Fruit fly (Drosophila melanogaster) whole organism, embryonic: ENCODE data around the gene eIF2Bepsilon.

Source experiments
- ATbp ChIP-seq: fragments of 200-800 bp; sonication (Bioruptor generic); optimal IDR thresholded peaks from 2 replicates; lab custom pipeline; 2017; ENCODE audit warnings: missing biosample characterization, mild to moderate bottlenecking, missing genetic modification characterization, missing genetic modification reagents
- Awh ChIP-seq: fragments of 200-800 bp; sonication (Bioruptor generic); IDR thresholded peaks from 2 replicates; pipeline ENCODE4, ENCODE4 v1.3.6; 2022; ENCODE audit warnings: missing biosample characterization, missing genetic modification characterization
- Blimp-1 ChIP-seq: fragments of 200-800 bp; sonication (Bioruptor generic); optimal IDR thresholded peaks from 3 replicates; lab custom pipeline; 2018; ENCODE audit warnings: missing biosample characterization, missing genetic modification characterization, mild to moderate bottlenecking, moderate library complexity, missing genetic modification reagents
- CG10209 ChIP-seq: fragments of 200-800 bp; sonication (Bioruptor generic); optimal IDR thresholded peaks from 3 replicates; lab custom pipeline; 2017; ENCODE audit warnings: missing biosample characterization, mild to moderate bottlenecking, missing genetic modification characterization, missing genetic modification reagents
- CG10267 ChIP-seq: fragments of 200-800 bp; sonication (Bioruptor generic); optimal IDR thresholded peaks from 2 replicates; lab custom pipeline; 2018; ENCODE audit warnings: missing biosample characterization, mild to moderate bottlenecking, missing genetic modification characterization, moderate library complexity
- CG10366 ChIP-seq: fragments of 200-800 bp; sonication (Bioruptor generic); IDR thresholded peaks from 2 replicates; pipeline ENCODE4 v1.3.6; 2022; ENCODE audit warnings: missing biosample characterization, missing genetic modification characterization
- CG10565 ChIP-seq: fragments of 200-800 bp; sonication (Bioruptor generic); optimal IDR thresholded peaks from 3 replicates; lab custom pipeline; 2016; ENCODE audit warnings: missing biosample characterization, mild to moderate bottlenecking, missing genetic modification characterization
- CG11723 ChIP-seq: fragments of 200-800 bp; sonication (Bioruptor generic); optimal IDR thresholded peaks from 2 replicates; lab custom pipeline; 2017; ENCODE audit warnings: missing biosample characterization, mild to moderate bottlenecking, missing genetic modification characterization
- CG12659 ChIP-seq: fragments of 200-800 bp; sonication (Bioruptor generic); optimal IDR thresholded peaks from 3 replicates; lab custom pipeline; 2017; ENCODE audit warnings: mild to moderate bottlenecking, missing biosample characterization, missing genetic modification reagents, missing genetic modification characterization
- CG12744 ChIP-seq: fragments of 200-800 bp; sonication (Bioruptor generic); optimal IDR thresholded peaks from 2 replicates; lab custom pipeline; 2016; ENCODE audit warnings: missing biosample characterization, missing genetic modification characterization
- CG12942 ChIP-seq: fragments of 200-800 bp; sonication (Bioruptor generic); optimal IDR thresholded peaks from 3 replicates; lab custom pipeline; 2016; ENCODE audit warnings: missing biosample characterization, missing genetic modification characterization
- CG13424 ChIP-seq: fragments of 200-800 bp; sonication (Bioruptor generic); optimal IDR thresholded peaks from 2 replicates; lab custom pipeline; 2019; ENCODE audit warnings: missing biosample characterization, mild to moderate bottlenecking, missing genetic modification characterization, moderate library complexity
- CG15073 ChIP-seq: fragments of 200-800 bp; sonication (Bioruptor generic); optimal IDR thresholded peaks from 2 replicates; lab custom pipeline; 2016; ENCODE audit warnings: missing biosample characterization, missing genetic modification characterization
- CG16779 ChIP-seq: fragments of 200-800 bp; sonication (Bioruptor generic); IDR thresholded peaks from 2 replicates; pipeline ENCODE4 v1.3.6; 2022; ENCODE audit warnings: missing biosample characterization, missing genetic modification characterization
- CG17568 ChIP-seq: fragments of 200-800 bp; sonication (Bioruptor generic); optimal IDR thresholded peaks from 2 replicates; lab custom pipeline; 2018; ENCODE audit warnings: missing biosample characterization, mild to moderate bottlenecking, missing genetic modification characterization, moderate library complexity
- CG17912 ChIP-seq: fragments of 200-800 bp; sonication (Bioruptor generic); optimal IDR thresholded peaks from 2 replicates; lab custom pipeline; 2018; ENCODE audit warnings: missing biosample characterization, mild to moderate bottlenecking, missing genetic modification characterization
- CG18764 ChIP-seq: fragments of 200-800 bp; sonication (Bioruptor generic); optimal IDR thresholded peaks from 3 replicates; lab custom pipeline; 2016; ENCODE audit warnings: missing biosample characterization, missing genetic modification characterization
- CG2129 ChIP-seq: fragments of 200-800 bp; sonication (Bioruptor generic); IDR thresholded peaks from 2 replicates; pipeline ENCODE4 v1.3.6; 2022; ENCODE audit warnings: missing biosample characterization, missing genetic modification characterization; ENCODE audit not compliant: partially characterized antibody
- CG2202 ChIP-seq: fragments of 200-800 bp; sonication (Bioruptor generic); optimal IDR thresholded peaks from 2 replicates; lab custom pipeline; 2018; ENCODE audit warnings: missing biosample characterization, mild to moderate bottlenecking, missing genetic modification characterization
- CG2889 ChIP-seq: fragments of 200-800 bp; sonication (Bioruptor generic); IDR thresholded peaks from 3 replicates; pipeline ENCODE4 v1.3.6; 2022; ENCODE audit warnings: missing biosample characterization, missing genetic modification characterization
- CG6654 ChIP-seq: fragments of 200-800 bp; sonication (Bioruptor generic); optimal IDR thresholded peaks from 2 replicates; lab custom pipeline; 2017; ENCODE audit warnings: missing biosample characterization, mild to moderate bottlenecking, missing genetic modification characterization
- CG6683 ChIP-seq: fragments of 200-800 bp; sonication (Bioruptor generic); optimal IDR thresholded peaks from 2 replicates; lab custom pipeline; 2017; ENCODE audit warnings: missing biosample characterization, mild to moderate bottlenecking, missing genetic modification characterization, missing genetic modification reagents
- CG6689 ChIP-seq: fragments of 200-800 bp; sonication (Bioruptor generic); IDR thresholded peaks from 2 replicates; pipeline ENCODE4 v1.3.6; 2022; ENCODE audit warnings: missing biosample characterization, missing genetic modification characterization
- CG9215 ChIP-seq: fragments of 200-800 bp; sonication (Bioruptor generic); IDR thresholded peaks from 2 replicates; pipeline ENCODE4 v1.3.6; 2022; ENCODE audit warnings: missing biosample characterization, missing genetic modification characterization
- CG9727 ChIP-seq: fragments of 200-800 bp; sonication (Bioruptor generic); optimal IDR thresholded peaks from 3 replicates; lab custom pipeline; 2017; ENCODE audit warnings: missing biosample characterization, mild to moderate bottlenecking, missing genetic modification characterization
- CG9932 ChIP-seq: fragments of 200-800 bp; sonication (Bioruptor generic); IDR thresholded peaks from 2 replicates; pipeline ENCODE4 v1.3.6; 2022; ENCODE audit warnings: missing biosample characterization, missing genetic modification characterization
- D ChIP-seq, 2 experiments: fragments of 200-800 bp in 1 of 2; fragments of >200 bp in 1 of 2; sonication (Bioruptor generic) in 1 of 2; optimal IDR thresholded peaks; 2 replicates in 1 of 2; 3 replicates in 1 of 2; lab custom pipeline; 2017; ENCODE audit warnings: mild to moderate bottlenecking in 1 of 2, missing biosample characterization in 1 of 2, missing genetic modification characterization in 1 of 2, missing genetic modification reagents in 1 of 2
- Hey ChIP-seq: fragments of 200-800 bp; sonication (Bioruptor generic); optimal IDR thresholded peaks from 3 replicates; lab custom pipeline; 2018; ENCODE audit warnings: missing biosample characterization, mild to moderate bottlenecking, missing genetic modification characterization
- Hr3 ChIP-seq: fragments of 200-800 bp; sonication (Bioruptor generic); optimal IDR thresholded peaks from 3 replicates; lab custom pipeline; 2016; ENCODE audit warnings: missing biosample characterization, missing genetic modification characterization
- Mad ChIP-seq: fragments of 200-800 bp; sonication (Bioruptor generic); optimal IDR thresholded peaks from 2 replicates; lab custom pipeline; 2016; ENCODE audit warnings: missing biosample characterization, missing genetic modification characterization
- NFAT ChIP-seq: fragments of 200-800 bp; sonication (Bioruptor generic); IDR thresholded peaks from 2 replicates; pipeline ENCODE4 v1.3.6; 2022; ENCODE audit warnings: missing biosample characterization, missing genetic modification characterization
- Taf1 ChIP-seq: fragments of 200-800 bp; sonication (Bioruptor generic); IDR thresholded peaks from 2 replicates; pipeline ENCODE4 v1.3.6; 2022; ENCODE audit warnings: missing biosample characterization, missing genetic modification characterization
- Trl ChIP-seq, 3 experiments: fragments of >200 bp in 2 of 3; fragments of 200-800 bp in 1 of 3; sonication (Bioruptor generic) in 1 of 3; optimal IDR thresholded peaks; 2 replicates in 1 of 3; 3 replicates in 2 of 3; lab custom pipeline; 2016 to 2017; ENCODE audit warnings: missing biosample characterization in 1 of 3, missing genetic modification characterization in 1 of 3
- bbx ChIP-seq: fragments of 200-800 bp; sonication (Bioruptor generic); IDR thresholded peaks from 2 replicates; pipeline ENCODE4 v1.3.6; 2022; ENCODE audit warnings: missing biosample characterization, missing genetic modification characterization; ENCODE audit not compliant: partially characterized antibody
- chm ChIP-seq: fragments of 200-800 bp; sonication (Bioruptor generic); IDR thresholded peaks from 2 replicates; pipeline ENCODE4 v1.3.6; 2022; ENCODE audit warnings: missing biosample characterization, missing genetic modification characterization
- crc ChIP-seq: fragments of 200-800 bp; sonication (Bioruptor generic); optimal IDR thresholded peaks from 2 replicates; lab custom pipeline; 2016; ENCODE audit warnings: missing biosample characterization, missing genetic modification characterization
- disco-r ChIP-seq: fragments of 200-800 bp; sonication (Bioruptor generic); optimal IDR thresholded peaks from 2 replicates; lab custom pipeline; 2016; ENCODE audit warnings: missing biosample characterization, missing genetic modification characterization
- ems ChIP-seq: fragments of 200-800 bp; sonication (Bioruptor generic); optimal IDR thresholded peaks from 3 replicates; lab custom pipeline; 2016; ENCODE audit warnings: missing biosample characterization, missing genetic modification characterization
- gem ChIP-seq: fragments of 200-800 bp; sonication (Bioruptor generic); optimal IDR thresholded peaks from 2 replicates; lab custom pipeline; 2019; ENCODE audit warnings: missing biosample characterization, mild to moderate bottlenecking, missing genetic modification characterization, moderate library complexity
- hbn ChIP-seq: fragments of 200-800 bp; sonication (Bioruptor generic); IDR thresholded peaks from 2 replicates; pipeline ENCODE4 v1.3.6; 2022; ENCODE audit warnings: missing biosample characterization, missing genetic modification characterization; ENCODE audit not compliant: partially characterized antibody
- jing ChIP-seq: fragments of 200-800 bp; sonication (Bioruptor generic); optimal IDR thresholded peaks from 2 replicates; lab custom pipeline; 2018; ENCODE audit warnings: missing biosample characterization, mild to moderate bottlenecking, missing genetic modification characterization
- ken ChIP-seq: fragments of 200-800 bp; sonication (Bioruptor generic); IDR thresholded peaks from 3 replicates; pipeline ENCODE4 v1.3.6; 2022; ENCODE audit warnings: missing biosample characterization, missing genetic modification characterization
- nmo ChIP-seq: fragments of 200-800 bp; sonication (Bioruptor generic); optimal IDR thresholded peaks from 2 replicates; lab custom pipeline; 2018; ENCODE audit warnings: missing biosample characterization, mild to moderate bottlenecking, missing genetic modification characterization, moderate library complexity
- pfk ChIP-seq: fragments of 200-800 bp; sonication (Bioruptor generic); optimal IDR thresholded peaks from 2 replicates; lab custom pipeline; 2018; ENCODE audit warnings: missing biosample characterization, mild to moderate bottlenecking, missing genetic modification characterization, moderate library complexity
- pum ChIP-seq: fragments of 200-800 bp; sonication (Bioruptor generic); optimal IDR thresholded peaks from 2 replicates; lab custom pipeline; 2016; ENCODE audit warnings: missing biosample characterization, missing genetic modification characterization
- slp2 ChIP-seq: fragments of 200-800 bp; sonication (Bioruptor generic); optimal IDR thresholded peaks from 2 replicates; lab custom pipeline; 2016; ENCODE audit warnings: missing biosample characterization, missing genetic modification characterization
- sob ChIP-seq: fragments of 200-800 bp; sonication (Bioruptor generic); IDR thresholded peaks from 2 replicates; pipeline ENCODE4 v1.3.6; 2022; ENCODE audit warnings: missing biosample characterization, missing genetic modification characterization
- tin ChIP-seq: fragments of 200-800 bp; sonication (Bioruptor generic); optimal IDR thresholded peaks from 3 replicates; lab custom pipeline; 2016; ENCODE audit warnings: missing biosample characterization, missing genetic modification characterization
- trem ChIP-seq: fragments of 200-800 bp; optimal IDR thresholded peaks from 3 replicates; lab custom pipeline; 2019; ENCODE audit warnings: missing biosample characterization, mild to moderate bottlenecking, missing genetic modification characterization, moderate library complexity
- zen ChIP-seq: fragments of 200-800 bp; sonication (Bioruptor generic); optimal IDR thresholded peaks from 3 replicates; lab custom pipeline; 2018; ENCODE audit warnings: missing biosample characterization, mild to moderate bottlenecking, missing genetic modification characterization, moderate library complexity

The eIF2Bepsilon gene

dm6 chrX:1940020-1940419, 17.3 kb upstream of the eIF2Bepsilon start, which contains the start of the genes CG3857 and CG3587 (continued):
- TF ChIP-seq CG13424 (tag; lab: Kevin White, UChicago): peak; percentile 55
- TF ChIP-seq D (optimal IDR thresholded peaks at IDR 0.05; lab: Kevin White, UChicago): no peak
- peak; percentile 35 for TF ChIP-seq D (GFP tag; optimal IDR thresholded peaks at IDR 0.05; lab: Kevin White, UChicago)
- peak; percentile 71 for TF ChIP-seq CG10209 (GFP tag; lab: Kevin White, UChicago)
- TF ChIP-seq pfk (GFP tag; lab: Kevin White, UChicago): peak; percentile 39
- TF ChIP-seq CG9932 (GFP tag; lab: Robert Waterston, UW): peak; percentile 84
- TF ChIP-seq ken (GFP tag; lab: Robert Waterston, UW): peak; percentile 70
- TF ChIP-seq ems (GFP tag; lab: Kevin White, UChicago): peak; percentile 38
- TF ChIP-seq CG2129: no peak
- peak; percentile 96 for TF ChIP-seq CG10267 (tag; lab: Kevin White, UChicago)
- no peak for TF ChIP-seq CG16779 (GFP tag; lab: Robert Waterston, UW)
- peak; percentile 50 for TF ChIP-seq crc (GFP tag; lab: Kevin White, UChicago)
- peak; percentile 44 for TF ChIP-seq jing (GFP tag; lab: Kevin White, UChicago)
- TF ChIP-seq CG9215 (GFP tag; lab: Robert Waterston, UW): peak; percentile 77
- peak; percentile 49 for TF ChIP-seq Blimp-1
- no peak for TF ChIP-seq Awh (GFP tag; lab: Robert Waterston, UW)
- peak; percentile 75 for TF ChIP-seq Hr3 (GFP tag; lab: Kevin White, UChicago)
- peak; percentile 81 for TF ChIP-seq sob (GFP tag; lab: Robert Waterston, UW)
- peak; percentile 52 for TF ChIP-seq zen (tag; lab: Kevin White, UChicago)
- peak; percentile 65 for TF ChIP-seq NFAT (GFP tag; lab: Robert Waterston, UW)
- peak; percentile 48; the same call in 1 of the 2 replicates for TF ChIP-seq Taf1 (GFP tag; lab: Robert Waterston, UW)
- peak; percentile 67 for TF ChIP-seq disco-r (GFP tag; lab: Kevin White, UChicago)
- TF ChIP-seq CG17568 (GFP tag; lab: Kevin White, UChicago): peak; percentile 46
- peak; percentile 66 for TF ChIP-seq slp2 (GFP tag; lab: Kevin White, UChicago)
- peak; percentile 78 for TF ChIP-seq CG12659 (GFP tag; lab: Kevin White, UChicago)
- peak; percentile 75 for TF ChIP-seq CG10366 (GFP tag; lab: Robert Waterston, UW)
- TF ChIP-seq CG6654 (GFP tag; lab: Kevin White, UChicago): no peak
- TF ChIP-seq Mad: peak; percentile 77
- peak; percentile 19 for TF ChIP-seq ATbp
- peak; percentile 76 for TF ChIP-seq CG9727 (GFP tag; lab: Kevin White, UChicago)
- peak; percentile 58 for TF ChIP-seq trem
- TF ChIP-seq CG2889 (GFP tag; lab: Robert Waterston, UW): 0 out of 3 replicates have a peak, but pooled peaks have one; percentile 25
- peak; percentile 33 for TF ChIP-seq CG12744 (GFP tag; lab: Kevin White, UChicago)
- TF ChIP-seq CG6683 (GFP tag; lab: Kevin White, UChicago): no peak
- peak; percentile 71 for TF ChIP-seq CG12942 (GFP tag; lab: Kevin White, UChicago)
- peak; percentile 19 for TF ChIP-seq Hey (tag; lab: Kevin White, UChicago)
- no peak for TF ChIP-seq CG17912 (GFP tag; lab: Kevin White, UChicago)
- no peak for TF ChIP-seq CG15073 (GFP tag; lab: Kevin White, UChicago)
- no peak for TF ChIP-seq chm (GFP tag; lab: Robert Waterston, UW)
- TF ChIP-seq CG2202 (tag; lab: Kevin White, UChicago): peak; percentile 19
- TF ChIP-seq CG6689 (GFP tag; lab: Robert Waterston, UW): peak; percentile 71
- peak; percentile 70 for TF ChIP-seq tin (GFP tag; lab: Kevin White, UChicago)
- peak; percentile 79 for TF ChIP-seq gem
- TF ChIP-seq CG18764 (GFP tag; lab: Kevin White, UChicago): peak; percentile 44
- TF ChIP-seq pum: peak; percentile 66
- no peak for TF ChIP-seq bbx (GFP tag; lab: Robert Waterston, UW)
- TF ChIP-seq Trl (optimal IDR thresholded peaks at IDR 0.05; lab: Kevin White, UChicago): no peak
- TF ChIP-seq Trl (GFP tag; optimal IDR thresholded peaks at IDR 0.05; lab: Kevin White, UChicago): peak; percentile 82
- no peak for TF ChIP-seq hbn
- peak; percentile 50 for TF ChIP-seq CG11723 (GFP tag; lab: Kevin White, UChicago)
- no peak for TF ChIP-seq CG10565 (GFP tag; lab: Kevin White, UChicago)
- peak; percentile 83 for TF ChIP-seq nmo (GFP tag; lab: Kevin White, UChicago)
